Fruit fly (Drosophila melanogaster): Measurements from ENCODE around the gene Vps33B.

DNA sequence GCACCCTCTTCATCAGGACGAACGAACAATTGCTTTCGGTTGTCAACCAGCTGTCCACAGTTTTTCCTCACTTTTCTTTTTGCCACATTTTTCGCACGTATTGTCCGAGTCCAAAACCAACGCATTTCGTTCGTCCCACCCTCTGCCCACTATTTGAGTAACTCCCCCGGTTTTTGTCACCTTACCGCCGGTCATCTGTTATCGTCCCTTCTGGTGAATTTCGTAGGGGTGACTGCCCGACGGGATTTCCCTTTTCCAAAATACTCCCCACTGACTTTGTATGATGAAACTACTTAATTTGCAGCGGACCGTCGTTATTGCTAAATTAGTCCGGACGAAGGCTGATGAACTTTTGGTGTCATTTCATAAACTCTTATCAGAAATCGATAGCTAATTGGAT lies 16.2 kb upstream of the Vps33B start:
- TF ChIP-seq CG2202 (tag; optimal IDR thresholded peaks at IDR 0.05) = no peak
- no peak for TF ChIP-seq CG11695 (GFP tag; IDR thresholded peaks at IDR 0.05)
- TF ChIP-seq dpn (GFP tag; optimal IDR thresholded peaks at IDR 0.05) = no peak
- TF ChIP-seq CG10959 (GFP tag; IDR thresholded peaks at IDR 0.05) = no peak
